Fruit fly (Drosophila melanogaster) whole organism, embryonic: ENCODE measurements around the gene CG18545.
"Not testable (repeated sequence)": the region's sequence is repeated elsewhere in the genome, so short reads cannot be mapped to it uniquely, and the experiment has no call there.

ENCODE experiments used
- Aef1 ChIP-seq: fragments of 200-800 bp; sonication (Bioruptor generic); IDR thresholded peaks from 3 replicates; pipeline ENCODE4 v1.3.6; 2022; ENCODE audit warnings: missing biosample characterization, missing genetic modification characterization
- Asciz ChIP-seq: fragments of 200-800 bp; sonication (Bioruptor generic); optimal IDR thresholded peaks from 2 replicates; lab custom pipeline; 2017; ENCODE audit warnings: missing biosample characterization, mild to moderate bottlenecking, missing genetic modification characterization, missing genetic modification reagents
- Atf6 ChIP-seq: fragments of 200-800 bp; sonication (Bioruptor generic); IDR thresholded peaks from 2 replicates; pipeline ENCODE4 v1.3.6; 2022; ENCODE audit warnings: missing biosample characterization, missing genetic modification characterization
- CG10147 ChIP-seq: fragments of 200-800 bp; sonication (Bioruptor generic); optimal IDR thresholded peaks from 2 replicates; lab custom pipeline; 2019; ENCODE audit warnings: missing biosample characterization, mild to moderate bottlenecking, missing genetic modification characterization, moderate library complexity
- CG10654 ChIP-seq: fragments of 200-800 bp; sonication (Bioruptor generic); optimal IDR thresholded peaks from 2 replicates; lab custom pipeline; 2016; ENCODE audit warnings: missing biosample characterization, missing genetic modification characterization
- CG14441 ChIP-seq: fragments of 200-800 bp; sonication (Bioruptor generic); IDR thresholded peaks from 2 replicates; pipeline ENCODE4 v1.3.6; 2022; ENCODE audit warnings: missing biosample characterization, missing genetic modification characterization
- CG15479 ChIP-seq: fragments of 200-800 bp; sonication (Bioruptor generic); optimal IDR thresholded peaks from 3 replicates; lab custom pipeline; 2019; ENCODE audit warnings: missing biosample characterization, mild to moderate bottlenecking, missing genetic modification characterization, moderate library complexity
- CG17186 ChIP-seq: fragments of 200-800 bp; sonication (Bioruptor generic); optimal IDR thresholded peaks from 3 replicates; lab custom pipeline; 2017; ENCODE audit warnings: missing biosample characterization, missing genetic modification reagents, missing genetic modification characterization
- CG17568 ChIP-seq: fragments of 200-800 bp; sonication (Bioruptor generic); optimal IDR thresholded peaks from 2 replicates; lab custom pipeline; 2018; ENCODE audit warnings: missing biosample characterization, mild to moderate bottlenecking, missing genetic modification characterization, moderate library complexity
- CG2116 ChIP-seq: fragments of 200-800 bp; sonication (Bioruptor generic); optimal IDR thresholded peaks from 3 replicates; lab custom pipeline; 2018; ENCODE audit warnings: missing biosample characterization, mild to moderate bottlenecking, missing genetic modification characterization
- CG2199 ChIP-seq: fragments of 200-800 bp; sonication (Bioruptor generic); IDR thresholded peaks from 3 replicates; pipeline ENCODE4 v1.3.6; 2022; ENCODE audit warnings: missing biosample characterization, missing genetic modification characterization
- CG30431 ChIP-seq: fragments of 200-800 bp; sonication (Bioruptor generic); optimal IDR thresholded peaks from 2 replicates; lab custom pipeline; 2017; ENCODE audit warnings: missing biosample characterization, missing genetic modification characterization
- CG32532 ChIP-seq: fragments of 200-800 bp; sonication (Bioruptor generic); IDR thresholded peaks from 2 replicates; pipeline ENCODE4 v1.3.6; 2022; ENCODE audit warnings: missing biosample characterization, missing genetic modification characterization
- CG3407 ChIP-seq: fragments of 200-800 bp; sonication (Bioruptor generic); optimal IDR thresholded peaks from 2 replicates; lab custom pipeline; 2018; ENCODE audit warnings: missing biosample characterization, mild to moderate bottlenecking, missing genetic modification characterization
- CG34376 ChIP-seq: fragments of 200-800 bp; sonication (Bioruptor generic); optimal IDR thresholded peaks from 2 replicates; lab custom pipeline; 2018; ENCODE audit warnings: missing biosample characterization, mild to moderate bottlenecking, missing genetic modification characterization
- CG42726 ChIP-seq: fragments of 200-800 bp; sonication (Bioruptor generic); IDR thresholded peaks from 2 replicates; pipeline ENCODE4 v1.3.6; 2022; ENCODE audit warnings: missing biosample characterization, missing genetic modification characterization; ENCODE audit not compliant: partially characterized antibody
- CG6791 ChIP-seq: fragments of 200-800 bp; sonication (Bioruptor generic); IDR thresholded peaks from 3 replicates; pipeline ENCODE4 v1.3.6; 2022; ENCODE audit warnings: missing biosample characterization, missing genetic modification characterization; ENCODE audit not compliant: partially characterized antibody
- Deaf1 ChIP-seq: fragments of 200-800 bp; optimal IDR thresholded peaks from 3 replicates; lab custom pipeline; 2019; ENCODE audit warnings: missing biosample characterization, mild to moderate bottlenecking, missing genetic modification characterization, moderate library complexity
- Doc2 ChIP-seq: fragments of 200-800 bp; sonication (Bioruptor generic); IDR thresholded peaks from 2 replicates; pipeline ENCODE4 v1.3.6; 2022; ENCODE audit warnings: missing biosample characterization, missing genetic modification characterization
- E2f2 ChIP-seq: fragments of 200-800 bp; sonication (Bioruptor generic); IDR thresholded peaks from 2 replicates; pipeline ENCODE4 v1.3.6; 2022; ENCODE audit warnings: missing biosample characterization, missing genetic modification characterization
- Ets65A ChIP-seq: fragments of 200-800 bp; sonication (Bioruptor generic); peaks from one replicate; lab custom pipeline; 2016; ENCODE audit warnings: missing biosample characterization, missing genetic modification characterization
- HmgD ChIP-seq: fragments of 200-800 bp; sonication (Bioruptor generic); optimal IDR thresholded peaks from 3 replicates; lab custom pipeline; 2016; ENCODE audit warnings: missing biosample characterization, missing genetic modification characterization
- MBD-R2 ChIP-seq: fragments of 200-800 bp; sonication (Bioruptor generic); IDR thresholded peaks from 2 replicates; pipeline ENCODE4 v1.3.6; 2022; ENCODE audit warnings: missing biosample characterization, missing genetic modification characterization
- Med ChIP-seq: fragments of 200-800 bp; sonication (Bioruptor generic); peaks from one replicate; lab custom pipeline; 2016; ENCODE audit warnings: missing biosample characterization, missing genetic modification characterization, mild to moderate bottlenecking, inconsistent platforms, moderate library complexity
- Myb ChIP-seq: fragments of 200-800 bp; sonication (Bioruptor generic); optimal IDR thresholded peaks from 2 replicates; lab custom pipeline; 2016; ENCODE audit warnings: missing biosample characterization, missing genetic modification characterization
- Optix ChIP-seq: fragments of 200-800 bp; sonication (Bioruptor generic); IDR thresholded peaks from 3 replicates; pipeline ENCODE4 v1.3.6; 2022; ENCODE audit warnings: missing biosample characterization, missing genetic modification characterization
- Trl ChIP-seq, 3 experiments: fragments of >200 bp in 2 of 3; fragments of 200-800 bp in 1 of 3; sonication (Bioruptor generic) in 1 of 3; optimal IDR thresholded peaks; 2 replicates in 1 of 3; 3 replicates in 2 of 3; lab custom pipeline; 2016 to 2017; ENCODE audit warnings: missing biosample characterization in 1 of 3, missing genetic modification characterization in 1 of 3
- aop ChIP-seq: fragments of 200-800 bp; sonication (Bioruptor generic); IDR thresholded peaks from 2 replicates; pipeline ENCODE4 v1.3.6; 2022; ENCODE audit warnings: missing biosample characterization, missing genetic modification characterization
- ci ChIP-seq: fragments of 200-800 bp; sonication (Bioruptor generic); IDR thresholded peaks from 3 replicates; pipeline ENCODE4 v1.3.6; 2022; ENCODE audit warnings: missing biosample characterization, missing genetic modification characterization
- dm ChIP-seq: fragments of 200-800 bp; sonication (Bioruptor generic); optimal IDR thresholded peaks from 3 replicates; lab custom pipeline; 2016; ENCODE audit warnings: missing biosample characterization, missing genetic modification characterization
- dpn ChIP-seq, 2 experiments: fragments of 200-800 bp; sonication (Bioruptor generic); optimal IDR thresholded peaks; 3 replicates each; lab custom pipeline; 2016; ENCODE audit warnings: missing biosample characterization in 2 of 2, missing genetic modification characterization in 2 of 2
- ftz-f1 ChIP-seq: fragments of 200-800 bp; sonication (Bioruptor generic); optimal IDR thresholded peaks from 2 replicates; lab custom pipeline; 2016; ENCODE audit warnings: missing biosample characterization, missing genetic modification characterization
- fu2 ChIP-seq: fragments of 200-800 bp; sonication (Bioruptor generic); optimal IDR thresholded peaks from 2 replicates; lab custom pipeline; 2016; ENCODE audit warnings: missing biosample characterization, missing genetic modification characterization
- gt ChIP-seq: fragments of 200-800 bp; sonication (Bioruptor generic); IDR thresholded peaks from 2 replicates; pipeline ENCODE4 v1.3.6; 2022; ENCODE audit warnings: missing biosample characterization, missing genetic modification characterization
- ham ChIP-seq: fragments of 200-800 bp; sonication (Bioruptor generic); IDR thresholded peaks from 2 replicates; pipeline ENCODE4 v1.3.6; 2022; ENCODE audit warnings: missing biosample characterization, missing genetic modification characterization
- hb ChIP-seq: fragments of 200-800 bp; sonication (Bioruptor generic); IDR thresholded peaks from 3 replicates; pipeline ENCODE4 v1.3.6; 2022; ENCODE audit warnings: missing biosample characterization, missing genetic modification characterization; ENCODE audit not compliant: partially characterized antibody
- insv ChIP-seq, 2 experiments: fragments of 200-800 bp; sonication (Bioruptor generic); optimal IDR thresholded peaks; 3 replicates each; lab custom pipeline; 2016 to 2018; ENCODE audit warnings: missing biosample characterization in 2 of 2, missing genetic modification characterization in 2 of 2
- mld ChIP-seq: fragments of 200-800 bp; sonication (Bioruptor generic); IDR thresholded peaks from 3 replicates; pipeline ENCODE4 v1.3.6; 2022; ENCODE audit warnings: missing biosample characterization, missing genetic modification characterization; ENCODE audit not compliant: partially characterized antibody
- otp ChIP-seq: fragments of 200-800 bp; sonication (Bioruptor generic); IDR thresholded peaks from 3 replicates; pipeline ENCODE4, ENCODE4 v1.3.6; 2022; ENCODE audit warnings: missing biosample characterization, missing genetic modification characterization
- phol ChIP-seq: fragments of 200-800 bp; sonication (Bioruptor generic); optimal IDR thresholded peaks from 3 replicates; lab custom pipeline; 2018; ENCODE audit warnings: missing biosample characterization, mild to moderate bottlenecking, missing genetic modification characterization, moderate library complexity
- rib ChIP-seq: fragments of 200-800 bp; sonication (Bioruptor generic); IDR thresholded peaks from 2 replicates; pipeline ENCODE4 v1.3.6; 2022; ENCODE audit warnings: missing biosample characterization, missing genetic modification characterization
- vnd ChIP-seq: fragments of 200-800 bp; sonication (Bioruptor generic); IDR thresholded peaks from 3 replicates; pipeline ENCODE4 v1.3.6; 2022; ENCODE audit warnings: missing biosample characterization, missing genetic modification characterization; ENCODE audit not compliant: partially characterized antibody

Gene CG18545

dm6 chr3R:10340649-10341048 is at the start of gene CG18545:
CG18545 (plus strand) TSS chr3R:10340949.
- not testable (repeated sequence) for TF ChIP-seq Deaf1; ham (GFP tag; lab: Robert Waterston, UW); Optix (GFP tag; lab: Robert Waterston, UW)

DNA sequence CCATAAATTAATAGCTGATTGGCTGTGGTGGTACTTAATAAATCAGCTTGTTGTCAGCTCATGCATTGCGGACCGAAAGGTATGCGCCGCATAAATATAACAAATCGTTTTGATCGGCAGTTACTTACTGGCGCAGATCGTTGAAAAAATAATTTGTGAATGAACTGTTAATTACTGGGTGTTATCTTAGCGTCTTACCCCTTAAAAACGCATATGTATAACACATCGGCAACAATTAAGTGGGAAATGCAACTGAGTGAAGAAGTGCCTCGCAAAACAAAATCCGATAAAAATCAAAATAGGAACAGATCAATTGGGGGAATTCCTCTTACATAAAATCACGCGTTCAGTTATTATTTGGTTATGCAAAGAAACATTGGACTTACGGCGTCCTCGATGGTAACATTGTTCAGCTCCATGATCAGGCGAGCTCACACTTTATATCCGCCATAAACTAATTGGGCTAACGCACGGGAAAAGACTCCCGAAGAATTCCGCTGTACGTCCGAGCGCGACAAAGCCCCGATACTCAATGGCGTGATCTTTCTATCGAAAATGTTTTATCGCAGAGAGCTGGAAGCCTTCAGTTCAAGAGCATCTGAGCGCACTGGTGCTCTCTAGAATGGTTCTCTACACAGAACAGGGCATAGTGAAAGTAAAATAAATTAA is 29.5 kb upstream of the CG18545 start, which contains the start of gene CG6293:
Gene CG6293 (minus strand): TSS at position 538 of the 669 bp plus-strand sequence.
- TF ChIP-seq CG17568 (no peak), CG2116 (no peak), Trl (optimal IDR thresholded peaks at IDR 0.05; lab: Kevin White, UChicago) (peak in 1 of 2 experiments; percentile 44), Trl (GFP tag; optimal IDR thresholded peaks at IDR 0.05; lab: Kevin White, UChicago) (no peak), E2f2 (0 out of 2 replicates have a peak, but pooled peaks have one; percentile 15), Asciz (GFP tag; lab: Kevin White, UChicago) (no peak), CG17186 (GFP tag; lab: Kevin White, UChicago) (no peak), insv (GFP tag; optimal IDR thresholded peaks at IDR 0.05; lab: Kevin White, UChicago) (no peak), CG6791 (GFP tag; lab: Robert Waterston, UW) (peak; percentile 54; the same call in 1 of the 3 replicates), Atf6 (GFP tag; lab: Robert Waterston, UW) (peak; percentile 8; the same call in 1 of the 2 replicates), Ets65A (GFP tag; lab: Kevin White, UChicago) (peak; percentile 39), CG10654 (GFP tag; lab: Kevin White, UChicago) (no peak), mld (GFP tag; lab: Robert Waterston, UW) (0 out of 3 replicates have a peak, but pooled peaks have one; percentile 35), otp (GFP tag; lab: Robert Waterston, UW) (0 out of 3 replicates have a peak, but pooled peaks have one; percentile 5), CG3407 (GFP tag; lab: Kevin White, UChicago) (no peak), Deaf1 (no peak), ftz-f1 (GFP tag; lab: Kevin White, UChicago) (no peak), CG10147 (no peak), Aef1 (GFP tag; lab: Robert Waterston, UW) (no peak), CG14441 (GFP tag; lab: Robert Waterston, UW) (0 out of 2 replicates have a peak, but pooled peaks have one; percentile 6), CG32532 (GFP tag; lab: Robert Waterston, UW) (peak; percentile 24; the same call in 1 of the 2 replicates)

DNA sequence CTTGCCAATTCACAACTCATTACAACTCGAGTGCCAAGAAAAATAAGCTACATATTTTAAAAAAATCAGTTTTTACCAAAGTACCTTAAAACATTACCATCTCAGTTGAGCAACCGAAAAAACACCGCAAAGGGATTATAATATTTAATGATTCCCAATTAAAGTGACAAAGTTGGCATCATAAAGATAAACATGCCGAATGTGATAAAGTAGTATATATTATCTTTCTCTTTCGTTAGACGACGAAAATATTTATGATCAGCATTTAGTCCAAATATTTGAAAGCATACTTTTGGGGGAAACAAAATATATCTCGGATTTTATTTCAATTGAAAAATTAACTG is 29.0 kb upstream of the CG18545 start:
- TF ChIP-seq Doc2 (GFP tag; lab: Robert Waterston, UW) = no peak
- peak; percentile 58 for TF ChIP-seq CG34376 (GFP tag; lab: Kevin White, UChicago)
- TF ChIP-seq CG2199 = 0 out of 3 replicates have a peak, but pooled peaks have one; percentile 23

dm6 chr3R:10330734-10331642 is 9.8 kb upstream of the CG18545 start, which contains the start of the genes Bruce and CG12818:
Bruce (minus strand) TSS chr3R:10331353.
CG12818 (plus strand) TSS chr3R:10331581.
- TF ChIP-seq MBD-R2 (GFP tag; lab: Robert Waterston, UW) (peak; percentile 70; the same call in 1 of the 2 replicates), CG42726 (GFP tag; lab: Robert Waterston, UW) (peak; percentile 39; the same call in 1 of the 2 replicates), gt (GFP tag; lab: Robert Waterston, UW) (no peak), hb (GFP tag; lab: Robert Waterston, UW) (peak; percentile 91), rib (GFP tag; lab: Robert Waterston, UW) (0 out of 2 replicates have a peak, but pooled peaks have one; percentile 11), Myb (GFP tag; lab: Kevin White, UChicago) (peak; percentile 74), HmgD (peak; percentile 48), dpn (GFP tag; optimal IDR thresholded peaks at IDR 0.05; lab: Kevin White, UChicago) (peak in 1 of 2 experiments; percentile 10), Med (peak; percentile 60), fu2 (GFP tag; lab: Kevin White, UChicago) (peak; percentile 15), aop (GFP tag; lab: Robert Waterston, UW) (no peak), CG17568 (no peak), CG30431 (GFP tag; lab: Kevin White, UChicago) (no peak), ci (0 out of 3 replicates have a peak, but pooled peaks have one; percentile 55), phol (tag; lab: Kevin White, UChicago) (peak; percentile 52), dm (GFP tag; lab: Kevin White, UChicago) (peak; percentile 66), CG15479 (peak; percentile 67), vnd (GFP tag; lab: Robert Waterston, UW) (peak; percentile 78)
